Fruit fly (Drosophila melanogaster) whole organism, embryonic: ENCODE data around the gene CG13384.

Experiments
- BEAF-32 ChIP-seq: fragments of 200-800 bp; sonication (Bioruptor generic); optimal IDR thresholded peaks from 3 replicates; lab custom pipeline; 2017; ENCODE audit warnings: missing biosample characterization, missing genetic modification characterization, mild to moderate bottlenecking, moderate library complexity, missing genetic modification reagents
- CG10654 ChIP-seq: fragments of 200-800 bp; sonication (Bioruptor generic); optimal IDR thresholded peaks from 2 replicates; lab custom pipeline; 2016; ENCODE audit warnings: missing biosample characterization, missing genetic modification characterization
- CG10979 ChIP-seq: fragments of 200-800 bp; sonication (Bioruptor generic); optimal IDR thresholded peaks from 2 replicates; lab custom pipeline; 2018; ENCODE audit warnings: missing biosample characterization, mild to moderate bottlenecking, missing genetic modification characterization, moderate library complexity
- CG12104 ChIP-seq: fragments of 200-800 bp; sonication (Bioruptor generic); optimal IDR thresholded peaks from 3 replicates; lab custom pipeline; 2016; ENCODE audit warnings: missing biosample characterization, missing genetic modification characterization
- CG12236 ChIP-seq: fragments of 200-800 bp; sonication (Bioruptor generic); optimal IDR thresholded peaks from 2 replicates; lab custom pipeline; 2016; ENCODE audit warnings: missing biosample characterization, missing genetic modification characterization
- CG14014 ChIP-seq: fragments of 200-800 bp; sonication (Bioruptor generic); IDR thresholded peaks from 2 replicates; pipeline ENCODE4 v1.3.6; 2022; ENCODE audit warnings: missing biosample characterization, missing genetic modification characterization
- CG14710 ChIP-seq: fragments of 200-800 bp; sonication (Bioruptor generic); optimal IDR thresholded peaks from 3 replicates; lab custom pipeline; 2019; ENCODE audit warnings: missing biosample characterization, mild to moderate bottlenecking, missing genetic modification characterization, moderate library complexity
- CG18476 ChIP-seq: fragments of 200-800 bp; sonication (Bioruptor generic); optimal IDR thresholded peaks from 2 replicates; lab custom pipeline; 2016; ENCODE audit warnings: missing biosample characterization, mild to moderate bottlenecking, missing genetic modification characterization
- CG32532 ChIP-seq: fragments of 200-800 bp; sonication (Bioruptor generic); IDR thresholded peaks from 2 replicates; pipeline ENCODE4 v1.3.6; 2022; ENCODE audit warnings: missing biosample characterization, missing genetic modification characterization
- CG4424 ChIP-seq: fragments of 200-800 bp; sonication (Bioruptor generic); optimal IDR thresholded peaks from 3 replicates; lab custom pipeline; 2016; ENCODE audit warnings: missing biosample characterization, missing genetic modification characterization
- CG6791 ChIP-seq: fragments of 200-800 bp; sonication (Bioruptor generic); IDR thresholded peaks from 3 replicates; pipeline ENCODE4 v1.3.6; 2022; ENCODE audit warnings: missing biosample characterization, missing genetic modification characterization; ENCODE audit not compliant: partially characterized antibody
- CG9817 ChIP-seq: fragments of 200-800 bp; sonication (Bioruptor generic); optimal IDR thresholded peaks from 2 replicates; lab custom pipeline; 2018; ENCODE audit warnings: missing biosample characterization, mild to moderate bottlenecking, missing genetic modification characterization, moderate library complexity
- CrebB ChIP-seq: fragments of 200-800 bp; sonication (Bioruptor generic); optimal IDR thresholded peaks from 3 replicates; lab custom pipeline; 2018; ENCODE audit warnings: missing biosample characterization, mild to moderate bottlenecking, missing genetic modification characterization
- Dll ChIP-seq: fragments of 200-800 bp; sonication (Bioruptor generic); IDR thresholded peaks from 4 replicates; pipeline ENCODE4 v1.3.6; 2022; ENCODE audit warnings: missing biosample characterization, missing genetic modification characterization; ENCODE audit not compliant: partially characterized antibody
- Fer3 ChIP-seq: fragments of 200-800 bp; sonication (Bioruptor generic); optimal IDR thresholded peaks from 2 replicates; lab custom pipeline; 2018; ENCODE audit warnings: missing biosample characterization, mild to moderate bottlenecking, missing genetic modification characterization, moderate library complexity
- GATAe ChIP-seq: fragments of 200-800 bp; sonication (Bioruptor generic); conservative IDR thresholded peaks from 2 replicates; pipeline ENCODE4 v1.3.6; 2022; ENCODE audit warnings: missing biosample characterization, missing genetic modification characterization
- HLH54F ChIP-seq: fragments of 200-800 bp; sonication (Bioruptor generic); optimal IDR thresholded peaks from 3 replicates; lab custom pipeline; 2016; ENCODE audit warnings: missing biosample characterization, missing genetic modification characterization
- HLHmδ ChIP-seq: fragments of 200-800 bp; sonication (Bioruptor generic); optimal IDR thresholded peaks from 2 replicates; lab custom pipeline; 2018; ENCODE audit warnings: missing biosample characterization, mild to moderate bottlenecking, missing genetic modification characterization, moderate library complexity
- Lpt ChIP-seq: fragments of >200 bp; optimal IDR thresholded peaks from 2 replicates; lab custom pipeline; 2018; ENCODE audit warnings: missing biosample characterization, missing genetic modification characterization
- Opbp ChIP-seq: fragments of 200-800 bp; sonication (Bioruptor generic); IDR thresholded peaks from 3 replicates; pipeline ENCODE4 v1.3.6; 2022; ENCODE audit warnings: missing biosample characterization, missing genetic modification characterization; ENCODE audit not compliant: partially characterized antibody
- Ravus ChIP-seq: fragments of 200-800 bp; sonication (Bioruptor generic); IDR thresholded peaks from 2 replicates; pipeline ENCODE4 v1.3.6; 2022; ENCODE audit warnings: missing biosample characterization, missing genetic modification characterization
- Rfx ChIP-seq: fragments of 200-800 bp; sonication (Bioruptor generic); IDR thresholded peaks from 2 replicates; pipeline ENCODE4 v1.3.6; 2022; ENCODE audit warnings: missing biosample characterization, missing genetic modification characterization
- Sin3A ChIP-seq: fragments of >200 bp; optimal IDR thresholded peaks from 2 replicates; lab custom pipeline; 2018
- Six4 ChIP-seq: fragments of 200-800 bp; sonication (Bioruptor generic); optimal IDR thresholded peaks from 2 replicates; lab custom pipeline; 2016; ENCODE audit warnings: missing biosample characterization, missing genetic modification characterization
- Taf1 ChIP-seq: fragments of 200-800 bp; sonication (Bioruptor generic); IDR thresholded peaks from 2 replicates; pipeline ENCODE4 v1.3.6; 2022; ENCODE audit warnings: missing biosample characterization, missing genetic modification characterization
- Xbp1 ChIP-seq: fragments of 200-800 bp; sonication (Bioruptor generic); optimal IDR thresholded peaks from 3 replicates; lab custom pipeline; 2016; ENCODE audit warnings: missing biosample characterization, mild to moderate bottlenecking, missing genetic modification characterization
- Xrp1 ChIP-seq: fragments of 200-800 bp; sonication (Bioruptor generic); IDR thresholded peaks from 2 replicates; pipeline ENCODE4 v1.3.6; 2022; ENCODE audit warnings: missing biosample characterization, missing genetic modification characterization
- ap ChIP-seq: fragments of 200-800 bp; sonication (Bioruptor generic); IDR thresholded peaks from 2 replicates; pipeline ENCODE4 v1.3.6; 2022; ENCODE audit warnings: missing biosample characterization, missing genetic modification characterization
- cato ChIP-seq: fragments of 200-800 bp; sonication (Bioruptor generic); optimal IDR thresholded peaks from 2 replicates; lab custom pipeline; 2016; ENCODE audit warnings: missing biosample characterization, missing genetic modification characterization, borderline replicate concordance
- ci ChIP-seq: fragments of 200-800 bp; sonication (Bioruptor generic); IDR thresholded peaks from 3 replicates; pipeline ENCODE4 v1.3.6; 2022; ENCODE audit warnings: missing biosample characterization, missing genetic modification characterization
- dmrt11E ChIP-seq: fragments of 200-800 bp; sonication (Bioruptor generic); optimal IDR thresholded peaks from 3 replicates; lab custom pipeline; 2018; ENCODE audit warnings: missing biosample characterization, mild to moderate bottlenecking, missing genetic modification characterization, moderate library complexity
- dysf ChIP-seq: fragments of 200-800 bp; sonication (Bioruptor generic); IDR thresholded peaks from 3 replicates; pipeline ENCODE4 v1.3.6; 2022; ENCODE audit warnings: missing biosample characterization, missing genetic modification characterization
- gt ChIP-seq: fragments of 200-800 bp; sonication (Bioruptor generic); IDR thresholded peaks from 2 replicates; pipeline ENCODE4 v1.3.6; 2022; ENCODE audit warnings: missing biosample characterization, missing genetic modification characterization
- hbn ChIP-seq: fragments of 200-800 bp; sonication (Bioruptor generic); IDR thresholded peaks from 2 replicates; pipeline ENCODE4 v1.3.6; 2022; ENCODE audit warnings: missing biosample characterization, missing genetic modification characterization; ENCODE audit not compliant: partially characterized antibody
- her ChIP-seq: fragments of 200-800 bp; sonication (Bioruptor generic); optimal IDR thresholded peaks from 2 replicates; lab custom pipeline; 2016; ENCODE audit warnings: missing biosample characterization, missing genetic modification characterization
- ind ChIP-seq: fragments of 200-800 bp; sonication (Bioruptor generic); optimal IDR thresholded peaks from 3 replicates; lab custom pipeline; 2016; ENCODE audit warnings: missing biosample characterization, missing genetic modification characterization
- jigr1 ChIP-seq: fragments of 200-800 bp; sonication (Bioruptor generic); IDR thresholded peaks from 3 replicates; pipeline ENCODE4 v1.3.6; 2022; ENCODE audit warnings: missing biosample characterization, missing genetic modification characterization
- lilli ChIP-seq: fragments of 200-800 bp; sonication (Bioruptor generic); optimal IDR thresholded peaks from 3 replicates; lab custom pipeline; 2016; ENCODE audit warnings: missing biosample characterization, missing genetic modification characterization
- mld ChIP-seq: fragments of 200-800 bp; sonication (Bioruptor generic); IDR thresholded peaks from 3 replicates; pipeline ENCODE4 v1.3.6; 2022; ENCODE audit warnings: missing biosample characterization, missing genetic modification characterization; ENCODE audit not compliant: partially characterized antibody
- odd ChIP-seq: fragments of 200-800 bp; sonication (Bioruptor generic); optimal IDR thresholded peaks from 2 replicates; lab custom pipeline; 2017; ENCODE audit warnings: missing biosample characterization, mild to moderate bottlenecking, missing genetic modification characterization
- otp ChIP-seq: fragments of 200-800 bp; sonication (Bioruptor generic); IDR thresholded peaks from 3 replicates; pipeline ENCODE4, ENCODE4 v1.3.6; 2022; ENCODE audit warnings: missing biosample characterization, missing genetic modification characterization
- pnt ChIP-seq: fragments of 200-800 bp; sonication (Bioruptor generic); optimal IDR thresholded peaks from 3 replicates; lab custom pipeline; 2016; ENCODE audit warnings: missing biosample characterization, missing genetic modification characterization
- sna ChIP-seq: fragments of 200-800 bp; sonication (Bioruptor generic); IDR thresholded peaks from 2 replicates; pipeline ENCODE4 v1.3.6; 2022; ENCODE audit warnings: missing biosample characterization, missing genetic modification characterization; ENCODE audit not compliant: partially characterized antibody
- sqz ChIP-seq: fragments of 200-800 bp; sonication (Bioruptor generic); optimal IDR thresholded peaks from 3 replicates; lab custom pipeline; 2018; ENCODE audit warnings: missing biosample characterization, mild to moderate bottlenecking, missing genetic modification characterization
- tin ChIP-seq: fragments of 200-800 bp; sonication (Bioruptor generic); optimal IDR thresholded peaks from 3 replicates; lab custom pipeline; 2016; ENCODE audit warnings: missing biosample characterization, missing genetic modification characterization
- twi ChIP-seq: fragments of 200-800 bp; optimal IDR thresholded peaks from 2 replicates; lab custom pipeline; 2019; ENCODE audit warnings: missing biosample characterization, mild to moderate bottlenecking, missing genetic modification characterization, moderate library complexity
- tx ChIP-seq: fragments of 200-800 bp; sonication (Bioruptor generic); optimal IDR thresholded peaks from 2 replicates; lab custom pipeline; 2016; ENCODE audit warnings: missing biosample characterization, missing genetic modification characterization
- vfl ChIP-seq: fragments of 200-800 bp; sonication (Bioruptor generic); optimal IDR thresholded peaks from 2 replicates; lab custom pipeline; 2016; ENCODE audit warnings: missing biosample characterization, missing genetic modification characterization

The CG13384 gene

DNA sequence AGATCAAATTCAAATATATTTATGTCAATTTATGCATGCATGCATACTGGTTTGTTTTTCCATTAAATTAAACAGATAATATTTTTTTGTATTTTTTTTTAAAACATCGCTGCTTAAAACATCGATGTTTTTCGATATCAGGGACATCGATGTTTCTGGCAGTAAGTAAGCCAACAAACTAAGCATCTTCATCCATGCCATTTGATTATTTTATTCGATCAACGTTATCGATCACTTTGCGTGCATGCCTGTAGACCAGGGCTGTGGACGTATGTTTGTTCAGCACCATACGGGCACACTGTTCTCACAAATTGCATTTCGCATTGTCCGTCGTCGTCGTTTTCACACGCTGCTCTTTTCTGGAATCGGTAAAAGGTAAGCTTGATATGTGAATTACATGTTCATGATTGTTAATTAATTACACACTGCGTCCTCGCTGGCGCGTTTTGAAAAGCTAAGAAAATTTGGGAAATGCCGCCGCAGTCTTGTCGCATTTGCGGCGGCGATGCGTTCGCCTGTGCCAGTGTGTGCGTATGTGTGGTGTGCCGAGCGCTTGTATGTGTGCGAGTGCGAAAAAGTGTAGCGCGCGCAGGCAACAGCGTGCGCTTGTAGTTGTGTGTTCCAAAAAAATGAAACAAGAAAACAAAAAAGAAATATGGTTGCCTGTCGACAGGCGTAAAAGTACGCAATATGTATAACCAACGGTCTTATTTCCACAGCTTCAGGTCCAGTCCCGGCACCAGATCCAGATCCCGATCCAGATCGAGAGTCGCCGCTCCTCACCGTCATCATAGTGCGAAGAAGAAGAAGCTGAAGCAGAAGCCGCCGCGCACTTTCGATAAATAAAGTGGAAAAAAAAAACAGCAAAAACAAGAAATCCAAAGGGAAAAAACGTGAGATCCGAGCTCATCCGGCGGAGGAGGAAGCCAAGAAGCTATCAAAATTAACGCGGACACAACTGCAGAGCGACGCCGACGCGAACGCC is 19.3 kb downstream of the CG13384 start, which contains the start of gene emb (continued):
- TF ChIP-seq ci (GFP tag; lab: Robert Waterston, UW) (0 out of 3 replicates have a peak, but pooled peaks have one; percentile 15), odd (GFP tag; lab: Kevin White, UChicago) (no peak), dysf (GFP tag; lab: Robert Waterston, UW) (peak; percentile 57; the same call in 2 of the 3 replicates), CG12104 (peak; percentile 52), ind (GFP tag; lab: Kevin White, UChicago) (peak; percentile 37), her (GFP tag; lab: Kevin White, UChicago) (peak; percentile 38), CG14014 (GFP tag; lab: Robert Waterston, UW) (0 out of 2 replicates have a peak, but pooled peaks have one; percentile 19), cato (GFP tag; lab: Kevin White, UChicago) (peak; percentile 13), GATAe (GFP tag; lab: Robert Waterston, UW) (no peak), pnt (GFP tag; lab: Kevin White, UChicago) (no peak), CrebB (tag; lab: Kevin White, UChicago) (peak; percentile 33), Xbp1 (peak; percentile 45), tin (GFP tag; lab: Kevin White, UChicago) (peak; percentile 34), Opbp (GFP tag; lab: Robert Waterston, UW) (peak; percentile 96), lilli (GFP tag; lab: Kevin White, UChicago) (peak; percentile 67), CG9817 (tag; lab: Kevin White, UChicago) (peak; percentile 29), Taf1 (GFP tag; lab: Robert Waterston, UW) (0 out of 2 replicates have a peak, but pooled peaks have one; percentile 24), sqz (peak; percentile 67), jigr1 (GFP tag; lab: Robert Waterston, UW) (peak; percentile 57; the same call in 1 of the 3 replicates), Rfx (GFP tag; lab: Robert Waterston, UW) (peak; percentile 69), CG6791 (GFP tag; lab: Robert Waterston, UW) (peak; percentile 99), Lpt (GFP tag; lab: Kevin White, UChicago) (no peak), twi (peak; percentile 40), CG10654 (GFP tag; lab: Kevin White, UChicago) (peak; percentile 7), Fer3 (tag; lab: Kevin White, UChicago) (peak; percentile 30), ap (no peak), HLHmδ (GFP tag; lab: Kevin White, UChicago) (peak; percentile 12), CG32532 (GFP tag; lab: Robert Waterston, UW) (peak; percentile 39; the same call in 1 of the 2 replicates), Sin3A (lab: Kevin White, UChicago) (peak; percentile 82), CG12236 (GFP tag; lab: Kevin White, UChicago) (peak; percentile 38), dmrt11E (peak; percentile 48), BEAF-32 (GFP tag; lab: Kevin White, UChicago) (peak; percentile 91), CG4424 (GFP tag; lab: Kevin White, UChicago) (peak; percentile 73), hbn (peak; percentile 80), vfl (GFP tag; lab: Kevin White, UChicago) (peak; percentile 34), gt (GFP tag; lab: Robert Waterston, UW) (no peak), mld (GFP tag; lab: Robert Waterston, UW) (peak; percentile 99), CG18476 (GFP tag; lab: Kevin White, UChicago) (peak; percentile 41), tx (GFP tag; lab: Kevin White, UChicago) (peak; percentile 44), CG14710 (tag; lab: Kevin White, UChicago) (peak; percentile 97), CG10979 (tag; lab: Kevin White, UChicago) (peak; percentile 11), Dll (GFP tag; lab: Robert Waterston, UW) (peak; percentile 94), Ravus (no peak), Six4 (GFP tag; lab: Kevin White, UChicago) (peak; percentile 46), HLH54F (peak; percentile 58), Xrp1 (peak; percentile 37; the same call in 1 of the 2 replicates), otp (GFP tag; lab: Robert Waterston, UW) (0 out of 3 replicates have a peak, but pooled peaks have one; percentile 9), sna (GFP tag; lab: Robert Waterston, UW) (peak; percentile 93)
